Worm (Caenorhabditis elegans) whole organism, midembryonic: ENCODE data around the gene K10G6.5.

ENCODE experiments used
- T22C8.4 ChIP-seq: fragments of 200-800 bp; sonication (Bioruptor generic); IDR thresholded peaks from 2 replicates; pipeline ENCODE4 v1.3.6; 2022; ENCODE audit warnings: missing genetic modification characterization, missing compliant biosample characterization
- klf-2 ChIP-seq: fragments of 200-800 bp; sonication (Bioruptor generic); conservative IDR thresholded peaks from 2 replicates; pipeline ENCODE4 v1.3.6; 2022; ENCODE audit warnings: missing genetic modification reagents, missing genetic modification characterization, missing compliant biosample characterization
- tab-1 ChIP-seq: fragments of 200-800 bp; sonication (Bioruptor generic); IDR thresholded peaks from 2 replicates; pipeline ENCODE4 v1.3.6; 2022; ENCODE audit warnings: missing genetic modification characterization, missing compliant biosample characterization
- ztf-29 ChIP-seq: fragments of 200-800 bp; sonication (Bioruptor generic); IDR thresholded peaks from 2 replicates; pipeline ENCODE4 v1.3.6; 2022; ENCODE audit warnings: missing genetic modification reagents, missing genetic modification characterization, missing compliant biosample characterization

DNA sequence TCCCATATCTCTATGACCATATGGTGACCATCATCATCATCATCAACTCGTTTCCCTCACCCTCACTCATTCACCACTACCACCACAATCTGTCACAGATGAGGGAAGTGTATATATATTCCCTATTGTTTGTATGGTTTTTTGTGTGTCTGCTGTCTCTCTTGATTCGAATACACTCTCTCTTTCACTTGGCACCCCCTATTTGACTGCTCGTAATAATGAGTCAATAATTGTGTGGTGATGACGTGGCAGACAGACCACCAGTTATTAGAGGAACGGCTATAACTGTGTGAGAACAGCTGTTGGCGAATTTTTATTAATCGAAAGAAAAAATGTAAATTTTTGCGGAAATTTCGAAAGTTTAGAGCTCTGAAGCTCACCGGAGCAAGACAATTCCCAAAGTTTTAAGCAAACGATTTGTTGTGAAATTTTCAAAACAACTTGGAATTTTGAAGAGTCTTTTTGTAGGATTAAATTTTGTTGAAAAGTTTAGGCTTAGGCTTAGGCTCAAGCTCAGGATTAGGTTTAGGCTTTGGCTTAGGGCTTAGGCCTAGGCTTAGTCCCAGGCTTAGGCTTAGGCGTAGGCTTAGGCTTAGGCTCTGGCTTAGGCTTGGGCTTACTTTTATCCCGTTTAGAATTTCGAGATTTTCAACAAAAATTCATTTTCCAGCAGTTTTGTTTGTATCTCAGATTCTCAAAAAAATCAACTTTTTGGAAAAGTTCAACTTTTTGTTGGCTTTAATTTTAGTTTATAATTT lies 29.4 kb upstream of the K10G6.5 start:
- TF ChIP-seq klf-2 (GFP tag; lab: Robert Waterston, UW) (no peak), ztf-29 (GFP tag; lab: Robert Waterston, UW) (peak; percentile 75; the same call in 1 of the 2 replicates), T22C8.4 (no peak), tab-1 (no peak)
